Worm (Caenorhabditis elegans): Measurements from ENCODE around the gene let-2.

- no peak for TF ChIP-seq skn-1 (tag; optimal IDR thresholded peaks at IDR 0.05)
- no peak for TF ChIP-seq unc-62 (GFP tag; optimal IDR thresholded peaks at IDR 0.05)
- TF ChIP-seq sox-4 (tag; optimal IDR thresholded peaks at IDR 0.05), result no peak
- TF ChIP-seq nhr-11 (tag; optimal IDR thresholded peaks at IDR 0.05), result no peak
- TF ChIP-seq lin-39 (tag; optimal IDR thresholded peaks at IDR 0.05), result no peak
- no peak for TF ChIP-seq ztf-11 (tag; optimal IDR thresholded peaks at IDR 0.05)
- TF ChIP-seq fkh-8 (tag; optimal IDR thresholded peaks at IDR 0.05), result no peak
- TF ChIP-seq ceh-82 (tag; optimal IDR thresholded peaks at IDR 0.05), result no peak
- no peak for TF ChIP-seq zip-4 (GFP tag; optimal IDR thresholded peaks at IDR 0.05)
- TF ChIP-seq nhr-19 (GFP tag; conservative IDR thresholded peaks at IDR 0.05), result no peak
- TF ChIP-seq nhr-77 (tag; optimal IDR thresholded peaks at IDR 0.05), result no peak
Observed at ce11 chrX:16402303-16402702, 13.2 kb upstream of the let-2 start.
